Worm (Caenorhabditis elegans): ENCODE measurements around the gene nspc-17.

- TF ChIP-seq nhr-11 (tag; optimal IDR thresholded peaks at IDR 0.05) (no peak), unc-98 (GFP tag; IDR thresholded peaks at IDR 0.05) (no peak), aly-2 (tag; optimal IDR thresholded peaks at IDR 0.05) (no peak), lsy-2 (tag; optimal IDR thresholded peaks at IDR 0.05) (no peak), blmp-1 (tag; optimal IDR thresholded peaks at IDR 0.05) (no peak)
Observed at ce11 chrX:14566047-14566446, 41.1 kb upstream of the nspc-17 start.

Data from whole organism, L1 larva.